Worm (Caenorhabditis elegans) whole organism, mixed stage, embryonic: ENCODE measurements around the gene srt-14.

ENCODE experiments used
- ces-1 ChIP-seq: fragments of 150-350 bp; optimal IDR thresholded peaks from 2 replicates; lab custom pipeline; 2014; ENCODE audit warnings: missing biosample characterization, missing genetic modification reagents, missing genetic modification characterization
- elt-1 ChIP-seq: sonication (generic microtip); optimal IDR thresholded peaks from 2 replicates; lab custom pipeline; 2017; ENCODE audit warnings: missing genetic modification characterization, mild to moderate bottlenecking, missing compliant biosample characterization, antibody characterized with exemption, moderate library complexity, borderline replicate concordance; ENCODE audit not compliant: insufficient read depth
- elt-3 ChIP-seq: fragments of 150-350 bp; optimal IDR thresholded peaks from 2 replicates; lab custom pipeline; 2014; ENCODE audit warnings: missing biosample characterization, missing genetic modification characterization
- flh-1 ChIP-seq: fragments of 200-800 bp; sonication (Bioruptor generic); optimal IDR thresholded peaks from 2 replicates; lab custom pipeline; 2018; ENCODE audit warnings: mild to moderate bottlenecking, missing genetic modification characterization, moderate library complexity, missing compliant biosample characterization
- lin-13 ChIP-seq: fragments of 150-350 bp; optimal IDR thresholded peaks from 2 replicates; lab custom pipeline; 2014; ENCODE audit warnings: missing biosample characterization, missing genetic modification characterization
- lsy-2 ChIP-seq: fragments of 150-350 bp; optimal IDR thresholded peaks from 2 replicates; lab custom pipeline; 2014; ENCODE audit warnings: missing biosample characterization, missing genetic modification characterization
- mls-2 ChIP-seq: sonication (generic microtip); optimal IDR thresholded peaks from 2 replicates; lab custom pipeline; 2016; ENCODE audit warnings: mild to moderate bottlenecking, missing genetic modification characterization, moderate library complexity, missing compliant biosample characterization
- nhr-12 ChIP-seq: fragments of 150-350 bp; optimal IDR thresholded peaks from 2 replicates; lab custom pipeline; 2014; ENCODE audit warnings: missing biosample characterization, missing genetic modification characterization
- nhr-28 ChIP-seq: fragments of 150-350 bp; optimal IDR thresholded peaks from 2 replicates; lab custom pipeline; 2014; ENCODE audit warnings: missing biosample characterization, missing genetic modification characterization
- pha-4 ChIP-seq: fragments of 150-350 bp; optimal IDR thresholded peaks from 2 replicates; lab custom pipeline; 2018; ENCODE audit warnings: missing biosample characterization, missing genetic modification reagents, missing genetic modification characterization
- unc-120 ChIP-seq: sonication (generic microtip); optimal IDR thresholded peaks from 2 replicates; lab custom pipeline; 2017; ENCODE audit warnings: missing genetic modification characterization, missing compliant biosample characterization; ENCODE audit not compliant: poor library complexity, severe bottlenecking
- unc-39 ChIP-seq: fragments of 150-350 bp; optimal IDR thresholded peaks from 2 replicates; lab custom pipeline; 2014; ENCODE audit warnings: missing biosample characterization, missing genetic modification characterization
- unc-62 ChIP-seq: fragments of 150-350 bp; optimal IDR thresholded peaks from 2 replicates; lab custom pipeline; 2014; ENCODE audit warnings: missing biosample characterization, missing genetic modification reagents, missing genetic modification characterization

ce11 chrV:4219342-4219741 is 37.0 kb downstream of the srt-14 start, which contains the start of gene nlp-9:
- TF ChIP-seq unc-62 (no peak), ces-1 (GFP tag; lab: Kevin White, UChicago) (no peak), elt-3 (tag; lab: Kevin White, UChicago) (no peak), lin-13 (no peak), mls-2 (tag; lab: Kevin White, UChicago) (no peak), unc-39 (no peak), lsy-2 (tag; lab: Kevin White, UChicago) (no peak), nhr-28 (tag; lab: Kevin White, UChicago) (no peak), elt-1 (tag; lab: Kevin White, UChicago) (no peak), nhr-12 (tag; lab: Kevin White, UChicago) (no peak), unc-120 (no peak), pha-4 (no peak), flh-1 (GFP tag; lab: Kevin White, UChicago) (no peak)
